Fruit fly (Drosophila melanogaster): ENCODE measurements around the gene CG3719.

Gene CG3719

dm6 chrX:1387149-1387752 is 7.0 kb upstream of the CG3719 start (continued):
- TF ChIP-seq CG9727 (GFP tag; optimal IDR thresholded peaks at IDR 0.05): no peak
- no peak for TF ChIP-seq CG7786 (GFP tag; optimal IDR thresholded peaks at IDR 0.05)
- TF ChIP-seq Sox102F (GFP tag; optimal IDR thresholded peaks at IDR 0.05): no peak
- no peak for TF ChIP-seq CG4360 (GFP tag; IDR thresholded peaks at IDR 0.05)
- no peak for TF ChIP-seq ap (GFP tag; IDR thresholded peaks at IDR 0.05)
- TF ChIP-seq Adf1 (GFP tag; IDR thresholded peaks at IDR 0.05): peak; percentile 32
- TF ChIP-seq CG13296 (GFP tag; optimal IDR thresholded peaks at IDR 0.05): peak; percentile 17
- no peak for TF ChIP-seq CG13624 (GFP tag; optimal IDR thresholded peaks at IDR 0.05)
- TF ChIP-seq da (GFP tag; optimal IDR thresholded peaks at IDR 0.05): no peak
- TF ChIP-seq Jarid2 (GFP tag; optimal IDR thresholded peaks at IDR 0.05): no peak
- TF ChIP-seq D (optimal IDR thresholded peaks at IDR 0.05): no peak
- no peak for TF ChIP-seq D (GFP tag; optimal IDR thresholded peaks at IDR 0.05)
- no peak for TF ChIP-seq CG16815 (GFP tag; optimal IDR thresholded peaks at IDR 0.05)
- no peak for TF ChIP-seq bigmax (GFP tag; optimal IDR thresholded peaks at IDR 0.05)
- peak; percentile 20 for TF ChIP-seq CG17385 (GFP tag; optimal IDR thresholded peaks at IDR 0.05)
- no peak for TF ChIP-seq ash1 (GFP tag; optimal IDR thresholded peaks at IDR 0.05)
- TF ChIP-seq CG16863 (GFP tag; optimal IDR thresholded peaks at IDR 0.05): no peak
- no peak for TF ChIP-seq Bdp1 (GFP tag; optimal IDR thresholded peaks at IDR 0.05)
- no peak for TF ChIP-seq Nf-YC (tag; optimal IDR thresholded peaks at IDR 0.05)
- TF ChIP-seq dmrt11E (tag; optimal IDR thresholded peaks at IDR 0.05): no peak
- no peak for TF ChIP-seq gsb (GFP tag; IDR thresholded peaks at IDR 0.05)
- peak; percentile 11 for TF ChIP-seq CG5180 (GFP tag; optimal IDR thresholded peaks at IDR 0.05)
- TF ChIP-seq CG4282 (GFP tag; optimal IDR thresholded peaks at IDR 0.05): no peak
- peak; percentile 6 for TF ChIP-seq CG13424 (tag; optimal IDR thresholded peaks at IDR 0.05)
- TF ChIP-seq CG8924 (tag; optimal IDR thresholded peaks at IDR 0.05): no peak
- TF ChIP-seq onecut (GFP tag; IDR thresholded peaks at IDR 0.05): no peak
- no peak for TF ChIP-seq CG3847 (GFP tag; IDR thresholded peaks at IDR 0.05)
- no peak for TF ChIP-seq CG17802 (tag; optimal IDR thresholded peaks at IDR 0.05)
- TF ChIP-seq CG30431 (GFP tag; optimal IDR thresholded peaks at IDR 0.05): no peak
- TF ChIP-seq Meics (GFP tag; optimal IDR thresholded peaks at IDR 0.05): no peak
- no peak for TF ChIP-seq CG18764 (GFP tag; optimal IDR thresholded peaks at IDR 0.05)
- no peak for TF ChIP-seq trem (tag; optimal IDR thresholded peaks at IDR 0.05)
- peak; percentile 35 for TF ChIP-seq CG2678 (tag; optimal IDR thresholded peaks at IDR 0.05)
- no peak for TF ChIP-seq HLHmδ (GFP tag; optimal IDR thresholded peaks at IDR 0.05)
- TF ChIP-seq maf-S (GFP tag; optimal IDR thresholded peaks at IDR 0.05): no peak
- TF ChIP-seq Xbp1 (GFP tag; optimal IDR thresholded peaks at IDR 0.05): no peak
- TF ChIP-seq Atf3 (GFP tag; optimal IDR thresholded peaks at IDR 0.05): no peak
- no peak for TF ChIP-seq gro (GFP tag; optimal IDR thresholded peaks at IDR 0.05)
- no peak for TF ChIP-seq CG30403 (GFP tag; optimal IDR thresholded peaks at IDR 0.05)
- no peak for TF ChIP-seq CG8290 (GFP tag; optimal IDR thresholded peaks at IDR 0.05)
- peak in 1 of 2 experiments; percentile 34 for TF ChIP-seq CG8290 (tag; optimal IDR thresholded peaks at IDR 0.05)
- TF ChIP-seq kni (GFP tag; optimal IDR thresholded peaks at IDR 0.05): peak; percentile 76
- TF ChIP-seq CG6813 (GFP tag; optimal IDR thresholded peaks at IDR 0.05): peak; percentile 7
- TF ChIP-seq CG15696 (tag; optimal IDR thresholded peaks at IDR 0.05): peak; percentile 2
- no peak for TF ChIP-seq Dref (GFP tag; IDR thresholded peaks at IDR 0.05)
- TF ChIP-seq CG12942 (GFP tag; optimal IDR thresholded peaks at IDR 0.05): no peak
- TF ChIP-seq C15 (GFP tag; IDR thresholded peaks at IDR 0.05): no peak
- TF ChIP-seq sisA (GFP tag; IDR thresholded peaks at IDR 0.05): no peak
- TF ChIP-seq D19A (tag; optimal IDR thresholded peaks at IDR 0.05): peak; percentile 17
- TF ChIP-seq sob (GFP tag; IDR thresholded peaks at IDR 0.05): 0 out of 2 replicates have a peak, but pooled peaks have one; percentile 8
- TF ChIP-seq salm (tag; optimal IDR thresholded peaks at IDR 0.05): no peak
- no peak for TF ChIP-seq CG8089 (GFP tag; optimal IDR thresholded peaks at IDR 0.05)

All from whole organism, embryonic.